Worm (Caenorhabditis elegans): Measurements from ENCODE around the gene nhr-199.

- TF ChIP-seq tab-1 (GFP tag; IDR thresholded peaks at IDR 0.05) (no peak), ztf-29 (GFP tag; IDR thresholded peaks at IDR 0.05) (no peak), klf-2 (GFP tag; conservative IDR thresholded peaks at IDR 0.05) (no peak), med-1 (GFP tag; optimal IDR thresholded peaks at IDR 0.05; ENCODE audit: insufficient read depth) (no peak), ztf-23 (GFP tag; IDR thresholded peaks at IDR 0.05) (no peak), T22C8.4 (GFP tag; IDR thresholded peaks at IDR 0.05) (no peak), flt-1 (GFP tag; IDR thresholded peaks at IDR 0.05) (no peak)
These were observed 6.0 kb downstream of the nhr-199 start, which contains the start of gene nhr-198 for ce11 chrV:15693682-15694081.
